Fruit fly (Drosophila melanogaster) whole organism, embryonic: ENCODE measurements around the gene Or85b.

Experiments used
- BtbVII ChIP-seq: fragments of 200-800 bp; sonication (Bioruptor generic); optimal IDR thresholded peaks from 3 replicates; lab custom pipeline; 2017; ENCODE audit warnings: missing biosample characterization, mild to moderate bottlenecking, missing genetic modification characterization
- CG15479 ChIP-seq: fragments of 200-800 bp; sonication (Bioruptor generic); optimal IDR thresholded peaks from 3 replicates; lab custom pipeline; 2019; ENCODE audit warnings: missing biosample characterization, mild to moderate bottlenecking, missing genetic modification characterization, moderate library complexity
- CG1602 ChIP-seq: fragments of 200-800 bp; sonication (Bioruptor generic); optimal IDR thresholded peaks from 3 replicates; lab custom pipeline; 2016; ENCODE audit warnings: missing biosample characterization, missing genetic modification characterization
- CG1603 ChIP-seq: fragments of 200-800 bp; sonication (Bioruptor generic); optimal IDR thresholded peaks from 2 replicates; lab custom pipeline; 2019; ENCODE audit warnings: missing biosample characterization, mild to moderate bottlenecking, missing genetic modification characterization, moderate library complexity
- CG17802 ChIP-seq: fragments of 200-800 bp; sonication (Bioruptor generic); optimal IDR thresholded peaks from 2 replicates; lab custom pipeline; 2018; ENCODE audit warnings: missing biosample characterization, mild to moderate bottlenecking, missing genetic modification characterization, moderate library complexity
- CG2120 ChIP-seq: fragments of 200-800 bp; sonication (Bioruptor generic); optimal IDR thresholded peaks from 3 replicates; lab custom pipeline; 2016; ENCODE audit warnings: missing biosample characterization, missing genetic modification characterization
- CG34422 ChIP-seq: fragments of 200-800 bp; sonication (Bioruptor generic); IDR thresholded peaks from 3 replicates; pipeline ENCODE4 v1.3.6; 2022; ENCODE audit warnings: missing biosample characterization, missing genetic modification characterization
- CG4282 ChIP-seq: fragments of 200-800 bp; sonication (Bioruptor generic); optimal IDR thresholded peaks from 2 replicates; lab custom pipeline; 2016; ENCODE audit warnings: missing biosample characterization, missing genetic modification characterization
- CG4617 ChIP-seq: fragments of 200-800 bp; sonication (Bioruptor generic); optimal IDR thresholded peaks from 3 replicates; lab custom pipeline; 2016; ENCODE audit warnings: missing biosample characterization, missing genetic modification characterization, borderline replicate concordance
- CG4707 ChIP-seq: fragments of 200-800 bp; sonication (Bioruptor generic); optimal IDR thresholded peaks from 2 replicates; lab custom pipeline; 2018; ENCODE audit warnings: missing biosample characterization, mild to moderate bottlenecking, missing genetic modification characterization, moderate library complexity
- CG4854 ChIP-seq: fragments of 200-800 bp; sonication (Bioruptor generic); optimal IDR thresholded peaks from 2 replicates; lab custom pipeline; 2016; ENCODE audit warnings: missing biosample characterization, missing genetic modification characterization, inconsistent platforms
- CG6813 ChIP-seq: fragments of 200-800 bp; sonication (Bioruptor generic); optimal IDR thresholded peaks from 2 replicates; lab custom pipeline; 2017; ENCODE audit warnings: missing biosample characterization, missing genetic modification characterization, mild to moderate bottlenecking, moderate library complexity, missing genetic modification reagents
- CG6854 ChIP-seq: fragments of 200-800 bp; sonication (Bioruptor generic); optimal IDR thresholded peaks from 3 replicates; lab custom pipeline; 2017; ENCODE audit warnings: missing biosample characterization, mild to moderate bottlenecking, missing genetic modification characterization
- CG7556 ChIP-seq: fragments of 200-800 bp; sonication (Bioruptor generic); optimal IDR thresholded peaks from 2 replicates; lab custom pipeline; 2017; ENCODE audit warnings: missing biosample characterization, mild to moderate bottlenecking, missing genetic modification characterization
- CG7786 ChIP-seq: fragments of 200-800 bp; sonication (Bioruptor generic); optimal IDR thresholded peaks from 2 replicates; lab custom pipeline; 2016; ENCODE audit warnings: missing biosample characterization, missing genetic modification characterization
- Dfd ChIP-seq, 2 experiments: fragments of >200 bp; optimal IDR thresholded peaks; 2 replicates each; lab custom pipeline; 2017; ENCODE audit warnings: missing biosample characterization in 2 of 2, missing genetic modification characterization in 2 of 2
- Dp ChIP-seq: fragments of 200-800 bp; sonication (Bioruptor generic); optimal IDR thresholded peaks from 2 replicates; lab custom pipeline; 2018; ENCODE audit warnings: missing biosample characterization, mild to moderate bottlenecking, missing genetic modification characterization, moderate library complexity
- Ets97D ChIP-seq: fragments of 200-800 bp; sonication (Bioruptor generic); optimal IDR thresholded peaks from 3 replicates; lab custom pipeline; 2016; ENCODE audit warnings: missing biosample characterization, missing genetic modification characterization
- GATAe ChIP-seq: fragments of 200-800 bp; sonication (Bioruptor generic); conservative IDR thresholded peaks from 2 replicates; pipeline ENCODE4 v1.3.6; 2022; ENCODE audit warnings: missing biosample characterization, missing genetic modification characterization
- H15 ChIP-seq: fragments of 200-800 bp; sonication (Bioruptor generic); IDR thresholded peaks from 3 replicates; pipeline ENCODE4 v1.3.6; 2022; ENCODE audit warnings: missing biosample characterization, missing genetic modification characterization
- HLH54F ChIP-seq: fragments of 200-800 bp; sonication (Bioruptor generic); optimal IDR thresholded peaks from 3 replicates; lab custom pipeline; 2016; ENCODE audit warnings: missing biosample characterization, missing genetic modification characterization
- HmgZ ChIP-seq: fragments of 200-800 bp; sonication (Bioruptor generic); optimal IDR thresholded peaks from 2 replicates; lab custom pipeline; 2018; ENCODE audit warnings: missing biosample characterization, mild to moderate bottlenecking, missing genetic modification characterization
- Hr3 ChIP-seq: fragments of 200-800 bp; sonication (Bioruptor generic); optimal IDR thresholded peaks from 3 replicates; lab custom pipeline; 2016; ENCODE audit warnings: missing biosample characterization, missing genetic modification characterization
- Mrtf ChIP-seq: fragments of 200-800 bp; sonication (Bioruptor generic); IDR thresholded peaks from 3 replicates; pipeline ENCODE4 v1.3.6; 2022; ENCODE audit warnings: missing biosample characterization, missing genetic modification characterization
- Myb ChIP-seq: fragments of 200-800 bp; sonication (Bioruptor generic); optimal IDR thresholded peaks from 2 replicates; lab custom pipeline; 2016; ENCODE audit warnings: missing biosample characterization, missing genetic modification characterization
- NfI ChIP-seq: fragments of 200-800 bp; sonication (Bioruptor generic); optimal IDR thresholded peaks from 3 replicates; lab custom pipeline; 2018; ENCODE audit warnings: missing biosample characterization, mild to moderate bottlenecking, missing genetic modification characterization, moderate library complexity
- PHDP ChIP-seq: fragments of 200-800 bp; sonication (Bioruptor generic); optimal IDR thresholded peaks from 3 replicates; lab custom pipeline; 2018; ENCODE audit warnings: missing biosample characterization, mild to moderate bottlenecking, missing genetic modification characterization, moderate library complexity
- Poxn ChIP-seq: fragments of 200-800 bp; sonication (Bioruptor generic); IDR thresholded peaks from 2 replicates; pipeline ENCODE4 v1.3.6; 2022; ENCODE audit warnings: missing biosample characterization, missing genetic modification characterization
- Six4 ChIP-seq: fragments of 200-800 bp; sonication (Bioruptor generic); optimal IDR thresholded peaks from 2 replicates; lab custom pipeline; 2016; ENCODE audit warnings: missing biosample characterization, missing genetic modification characterization
- Trl ChIP-seq, 3 experiments: fragments of >200 bp in 2 of 3; fragments of 200-800 bp in 1 of 3; sonication (Bioruptor generic) in 1 of 3; optimal IDR thresholded peaks; 2 replicates in 1 of 3; 3 replicates in 2 of 3; lab custom pipeline; 2016 to 2017; ENCODE audit warnings: missing biosample characterization in 1 of 3, missing genetic modification characterization in 1 of 3
- abd-A ChIP-seq: fragments of 200-800 bp; sonication (Bioruptor generic); optimal IDR thresholded peaks from 3 replicates; lab custom pipeline; 2019; ENCODE audit warnings: missing biosample characterization, mild to moderate bottlenecking, missing genetic modification characterization, moderate library complexity
- aop ChIP-seq: fragments of 200-800 bp; sonication (Bioruptor generic); IDR thresholded peaks from 2 replicates; pipeline ENCODE4 v1.3.6; 2022; ENCODE audit warnings: missing biosample characterization, missing genetic modification characterization
- cad ChIP-seq: fragments of >200 bp; optimal IDR thresholded peaks from 2 replicates; lab custom pipeline; 2017; ENCODE audit warnings: missing biosample characterization, missing genetic modification characterization
- corto ChIP-seq: fragments of 200-800 bp; sonication (Bioruptor generic); optimal IDR thresholded peaks from 2 replicates; lab custom pipeline; 2016; ENCODE audit warnings: missing biosample characterization, mild to moderate bottlenecking, missing genetic modification characterization, moderate library complexity
- dan ChIP-seq: fragments of 200-800 bp; sonication (Bioruptor generic); IDR thresholded peaks from 2 replicates; pipeline ENCODE4 v1.3.6; 2022; ENCODE audit warnings: missing biosample characterization, missing genetic modification characterization
- danr ChIP-seq: fragments of 200-800 bp; sonication (Bioruptor generic); IDR thresholded peaks from 2 replicates; pipeline ENCODE4 v1.3.6; 2022; ENCODE audit warnings: missing biosample characterization, missing genetic modification characterization
- eyg ChIP-seq: fragments of 200-800 bp; sonication (Bioruptor generic); optimal IDR thresholded peaks from 3 replicates; lab custom pipeline; 2016; ENCODE audit warnings: missing biosample characterization, missing genetic modification characterization
- fd64A ChIP-seq: fragments of 200-800 bp; sonication (Bioruptor generic); optimal IDR thresholded peaks from 3 replicates; lab custom pipeline; 2018; ENCODE audit warnings: missing biosample characterization, mild to moderate bottlenecking, missing genetic modification characterization
- gcm2 ChIP-seq: fragments of 200-800 bp; sonication (Bioruptor generic); optimal IDR thresholded peaks from 2 replicates; lab custom pipeline; 2016; ENCODE audit warnings: missing biosample characterization, missing genetic modification characterization
- grn ChIP-seq: fragments of 200-800 bp; sonication (Bioruptor generic); optimal IDR thresholded peaks from 3 replicates; lab custom pipeline; 2017; ENCODE audit warnings: missing biosample characterization, missing genetic modification characterization
- gsb ChIP-seq: fragments of 200-800 bp; sonication (Bioruptor generic); IDR thresholded peaks from 2 replicates; pipeline ENCODE4 v1.3.6; 2022; ENCODE audit warnings: missing biosample characterization, missing genetic modification characterization
- hb ChIP-seq: fragments of 200-800 bp; sonication (Bioruptor generic); IDR thresholded peaks from 3 replicates; pipeline ENCODE4 v1.3.6; 2022; ENCODE audit warnings: missing biosample characterization, missing genetic modification characterization; ENCODE audit not compliant: partially characterized antibody
- lab ChIP-seq: fragments of 200-800 bp; sonication (Bioruptor generic); optimal IDR thresholded peaks from 3 replicates; lab custom pipeline; 2017; ENCODE audit warnings: missing biosample characterization, missing genetic modification characterization, mild to moderate bottlenecking, moderate library complexity, missing genetic modification reagents
- nau ChIP-seq: fragments of 200-800 bp; sonication (Bioruptor generic); optimal IDR thresholded peaks from 3 replicates; lab custom pipeline; 2017; ENCODE audit warnings: missing biosample characterization, mild to moderate bottlenecking, missing genetic modification characterization, missing genetic modification reagents
- nmo ChIP-seq: fragments of 200-800 bp; sonication (Bioruptor generic); optimal IDR thresholded peaks from 2 replicates; lab custom pipeline; 2018; ENCODE audit warnings: missing biosample characterization, mild to moderate bottlenecking, missing genetic modification characterization, moderate library complexity
- nom ChIP-seq: fragments of 200-800 bp; sonication (Bioruptor generic); optimal IDR thresholded peaks from 2 replicates; lab custom pipeline; 2017; ENCODE audit warnings: missing biosample characterization, missing genetic modification characterization, mild to moderate bottlenecking, moderate library complexity, missing genetic modification reagents
- psq ChIP-seq: fragments of 200-800 bp; sonication (Bioruptor generic); optimal IDR thresholded peaks from 2 replicates; lab custom pipeline; 2017; ENCODE audit warnings: missing biosample characterization, missing genetic modification characterization
- pum ChIP-seq: fragments of 200-800 bp; sonication (Bioruptor generic); optimal IDR thresholded peaks from 2 replicates; lab custom pipeline; 2016; ENCODE audit warnings: missing biosample characterization, missing genetic modification characterization
- rib ChIP-seq: fragments of 200-800 bp; sonication (Bioruptor generic); IDR thresholded peaks from 2 replicates; pipeline ENCODE4 v1.3.6; 2022; ENCODE audit warnings: missing biosample characterization, missing genetic modification characterization
- scrt ChIP-seq: fragments of 200-800 bp; sonication (Bioruptor generic); optimal IDR thresholded peaks from 2 replicates; lab custom pipeline; 2018; ENCODE audit warnings: missing biosample characterization, mild to moderate bottlenecking, missing genetic modification characterization, moderate library complexity
- sens ChIP-seq: fragments of 200-800 bp; sonication (Bioruptor generic); peaks from one replicate; lab custom pipeline; 2016; ENCODE audit warnings: missing biosample characterization, missing genetic modification characterization
- z ChIP-seq: fragments of 200-800 bp; sonication (Bioruptor generic); IDR thresholded peaks from 3 replicates; pipeline ENCODE4 v1.3.6; 2022; ENCODE audit warnings: missing biosample characterization, missing genetic modification characterization

Or85b gene

DNA sequence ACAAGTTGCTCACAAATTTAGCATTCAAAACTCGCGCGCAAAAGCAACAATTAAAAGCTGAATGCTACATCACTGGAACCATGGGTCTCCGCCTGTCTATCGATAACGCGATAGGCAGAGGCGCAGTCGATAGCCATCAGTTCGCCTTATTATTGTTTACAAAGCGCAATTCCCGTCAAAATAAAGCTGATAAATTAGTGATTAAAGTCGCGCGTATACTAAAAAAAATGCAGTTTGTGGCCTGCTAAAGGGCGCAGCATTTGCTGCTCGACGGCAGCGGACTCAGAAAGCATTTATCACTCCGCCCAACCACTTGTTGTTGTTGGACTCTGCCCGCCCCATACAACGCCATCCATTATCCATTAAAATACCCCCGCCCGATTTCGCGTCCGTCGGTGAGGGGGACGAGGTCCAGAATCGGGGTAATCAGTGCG is 6.6 kb upstream of the Or85b start, which contains the start of gene CG11737 (continued):
- no peak for TF ChIP-seq CG6854
- no peak for TF ChIP-seq CG7556 (GFP tag; lab: Kevin White, UChicago)
- TF ChIP-seq rib (GFP tag; lab: Robert Waterston, UW) = no peak
- no peak for TF ChIP-seq PHDP (tag; lab: Kevin White, UChicago)
- no peak for TF ChIP-seq H15 (GFP tag; lab: Robert Waterston, UW)
- no peak for TF ChIP-seq nau (GFP tag; lab: Kevin White, UChicago)
- TF ChIP-seq Dfd (GFP tag; optimal IDR thresholded peaks at IDR 0.05; lab: Kevin White, UChicago) = no peak
- peak; percentile 50 for TF ChIP-seq HmgZ (tag; lab: Kevin White, UChicago)
- no peak for TF ChIP-seq psq (GFP tag; lab: Kevin White, UChicago)
- peak; percentile 71 for TF ChIP-seq hb (GFP tag; lab: Robert Waterston, UW)
- TF ChIP-seq abd-A = no peak
- peak; percentile 56; the same call in 1 of the 3 replicates for TF ChIP-seq CG34422 (GFP tag; lab: Robert Waterston, UW)
- TF ChIP-seq CG7786 (GFP tag; lab: Kevin White, UChicago) = no peak
- no peak for TF ChIP-seq CG6813 (GFP tag; lab: Kevin White, UChicago)
- no peak for TF ChIP-seq pum (GFP tag; lab: Kevin White, UChicago)
- peak; percentile 95 for TF ChIP-seq Dp (GFP tag; lab: Kevin White, UChicago)
- no peak for TF ChIP-seq z
- peak; percentile 50 for TF ChIP-seq CG4617
- no peak for TF ChIP-seq gcm2 (GFP tag; lab: Kevin White, UChicago)
- no peak for TF ChIP-seq CG4282
- TF ChIP-seq CG1603 (tag; lab: Kevin White, UChicago) = peak; percentile 58
- peak; percentile 71 for TF ChIP-seq sens (GFP tag; lab: Kevin White, UChicago)
- no peak for TF ChIP-seq corto (GFP tag; lab: Kevin White, UChicago)
- no peak for TF ChIP-seq eyg (GFP tag; lab: Kevin White, UChicago)
- peak; percentile 20 for TF ChIP-seq Ets97D
- no peak for TF ChIP-seq cad (GFP tag; lab: Kevin White, UChicago)
- TF ChIP-seq CG2120 (GFP tag; lab: Kevin White, UChicago) = peak; percentile 20
- TF ChIP-seq Myb (GFP tag; lab: Kevin White, UChicago) = no peak
- TF ChIP-seq BtbVII (GFP tag; lab: Kevin White, UChicago) = no peak
- no peak for TF ChIP-seq NfI
- TF ChIP-seq Poxn = no peak
- no peak for TF ChIP-seq CG4707
- TF ChIP-seq fd64A (GFP tag; lab: Kevin White, UChicago) = no peak
- no peak for TF ChIP-seq Trl (optimal IDR thresholded peaks at IDR 0.05; lab: Kevin White, UChicago)
- TF ChIP-seq Trl (GFP tag; optimal IDR thresholded peaks at IDR 0.05; lab: Kevin White, UChicago) = no peak
- TF ChIP-seq aop (GFP tag; lab: Robert Waterston, UW) = no peak
- no peak for TF ChIP-seq Six4 (GFP tag; lab: Kevin White, UChicago)
- no peak for TF ChIP-seq GATAe (GFP tag; lab: Robert Waterston, UW)
- TF ChIP-seq CG4854 (GFP tag; lab: Kevin White, UChicago) = no peak
- TF ChIP-seq CG1602 = no peak
- no peak for TF ChIP-seq nom
- TF ChIP-seq dan (GFP tag; lab: Robert Waterston, UW) = no peak
- TF ChIP-seq Hr3 (GFP tag; lab: Kevin White, UChicago) = no peak
- no peak for TF ChIP-seq Mrtf (GFP tag; lab: Robert Waterston, UW)
- no peak for TF ChIP-seq gsb (GFP tag; lab: Robert Waterston, UW)
- TF ChIP-seq scrt (GFP tag; lab: Kevin White, UChicago) = peak; percentile 69
- no peak for TF ChIP-seq danr (GFP tag; lab: Robert Waterston, UW)
- TF ChIP-seq CG15479 (GFP tag; lab: Kevin White, UChicago) = no peak
- TF ChIP-seq nmo = peak; percentile 45
- no peak for TF ChIP-seq HLH54F (GFP tag; lab: Kevin White, UChicago)
- TF ChIP-seq grn = peak; percentile 4
- no peak for TF ChIP-seq lab
- TF ChIP-seq CG17802 (tag; lab: Kevin White, UChicago) = no peak
